Fruit fly (Drosophila melanogaster) whole organism, embryonic: ENCODE measurements around the gene Cep290.
A peak's percentile ranks its signal among the peaks of the same experiment; 100 is the strongest.

Experiments used
- CG10565 ChIP-seq: fragments of 200-800 bp; sonication (Bioruptor generic); optimal IDR thresholded peaks from 3 replicates; lab custom pipeline; 2016; ENCODE audit warnings: missing biosample characterization, mild to moderate bottlenecking, missing genetic modification characterization
- CG11456 ChIP-seq: fragments of 200-800 bp; sonication (Bioruptor generic); IDR thresholded peaks from 3 replicates; pipeline ENCODE4 v1.3.6; 2022; ENCODE audit warnings: missing biosample characterization, missing genetic modification characterization
- CG12942 ChIP-seq: fragments of 200-800 bp; sonication (Bioruptor generic); optimal IDR thresholded peaks from 3 replicates; lab custom pipeline; 2016; ENCODE audit warnings: missing biosample characterization, missing genetic modification characterization
- CG14441 ChIP-seq: fragments of 200-800 bp; sonication (Bioruptor generic); IDR thresholded peaks from 2 replicates; pipeline ENCODE4 v1.3.6; 2022; ENCODE audit warnings: missing biosample characterization, missing genetic modification characterization
- CG14667 ChIP-seq: fragments of 200-800 bp; sonication (Bioruptor generic); IDR thresholded peaks from 2 replicates; pipeline ENCODE4 v1.3.6; 2022; ENCODE audit warnings: missing biosample characterization, missing genetic modification characterization
- CG15269 ChIP-seq: fragments of 200-800 bp; sonication (Bioruptor generic); optimal IDR thresholded peaks from 2 replicates; lab custom pipeline; 2018; ENCODE audit warnings: missing biosample characterization, mild to moderate bottlenecking, missing genetic modification characterization, moderate library complexity
- CG1647 ChIP-seq: fragments of 200-800 bp; sonication (Bioruptor generic); optimal IDR thresholded peaks from 3 replicates; lab custom pipeline; 2016; ENCODE audit warnings: missing biosample characterization, missing genetic modification characterization
- CG18619 ChIP-seq: fragments of 200-800 bp; sonication (Bioruptor generic); optimal IDR thresholded peaks from 3 replicates; lab custom pipeline; 2017; ENCODE audit warnings: missing biosample characterization, mild to moderate bottlenecking, missing genetic modification characterization
- CG2129 ChIP-seq: fragments of 200-800 bp; sonication (Bioruptor generic); IDR thresholded peaks from 2 replicates; pipeline ENCODE4 v1.3.6; 2022; ENCODE audit warnings: missing biosample characterization, missing genetic modification characterization; ENCODE audit not compliant: partially characterized antibody
- CG2199 ChIP-seq: fragments of 200-800 bp; sonication (Bioruptor generic); IDR thresholded peaks from 3 replicates; pipeline ENCODE4 v1.3.6; 2022; ENCODE audit warnings: missing biosample characterization, missing genetic modification characterization
- CG2678 ChIP-seq: fragments of 200-800 bp; sonication (Bioruptor generic); optimal IDR thresholded peaks from 3 replicates; lab custom pipeline; 2019; ENCODE audit warnings: missing biosample characterization, mild to moderate bottlenecking, missing genetic modification characterization, moderate library complexity
- CG32767 ChIP-seq: fragments of 200-800 bp; sonication (Bioruptor generic); IDR thresholded peaks from 2 replicates; pipeline ENCODE4 v1.3.6; 2022; ENCODE audit warnings: missing biosample characterization, missing genetic modification characterization
- CG32772 ChIP-seq: fragments of 200-800 bp; sonication (Bioruptor generic); IDR thresholded peaks from 2 replicates; pipeline ENCODE4 v1.3.6; 2022; ENCODE audit warnings: missing biosample characterization, missing genetic modification characterization
- CG34376 ChIP-seq: fragments of 200-800 bp; sonication (Bioruptor generic); optimal IDR thresholded peaks from 2 replicates; lab custom pipeline; 2018; ENCODE audit warnings: missing biosample characterization, mild to moderate bottlenecking, missing genetic modification characterization
- CG42726 ChIP-seq: fragments of 200-800 bp; sonication (Bioruptor generic); IDR thresholded peaks from 2 replicates; pipeline ENCODE4 v1.3.6; 2022; ENCODE audit warnings: missing biosample characterization, missing genetic modification characterization; ENCODE audit not compliant: partially characterized antibody
- CG4360 ChIP-seq: fragments of 200-800 bp; sonication (Bioruptor generic); IDR thresholded peaks from 2 replicates; pipeline ENCODE4 v1.3.6; 2022; ENCODE audit warnings: missing biosample characterization, missing genetic modification characterization
- CG6683 ChIP-seq: fragments of 200-800 bp; sonication (Bioruptor generic); optimal IDR thresholded peaks from 2 replicates; lab custom pipeline; 2017; ENCODE audit warnings: missing biosample characterization, mild to moderate bottlenecking, missing genetic modification characterization, missing genetic modification reagents
- CG6689 ChIP-seq: fragments of 200-800 bp; sonication (Bioruptor generic); IDR thresholded peaks from 2 replicates; pipeline ENCODE4 v1.3.6; 2022; ENCODE audit warnings: missing biosample characterization, missing genetic modification characterization
- CG7745 ChIP-seq: fragments of 200-800 bp; sonication (Bioruptor generic); optimal IDR thresholded peaks from 2 replicates; lab custom pipeline; 2018; ENCODE audit warnings: missing biosample characterization, mild to moderate bottlenecking, missing genetic modification characterization, moderate library complexity
- CG8290 ChIP-seq, 3 experiments: fragments of 200-800 bp; sonication (Bioruptor generic); optimal IDR thresholded peaks; 2 replicates each; lab custom pipeline; 2016 to 2019; ENCODE audit warnings: missing biosample characterization in 3 of 3, missing genetic modification characterization in 3 of 3, mild to moderate bottlenecking in 2 of 3, moderate library complexity in 1 of 3
- CG9876 ChIP-seq: fragments of 200-800 bp; sonication (Bioruptor generic); optimal IDR thresholded peaks from 2 replicates; lab custom pipeline; 2016; ENCODE audit warnings: missing biosample characterization, missing genetic modification characterization
- D19A ChIP-seq: fragments of 200-800 bp; optimal IDR thresholded peaks from 3 replicates; lab custom pipeline; 2019; ENCODE audit warnings: missing biosample characterization, mild to moderate bottlenecking, missing genetic modification characterization, moderate library complexity
- Ets65A ChIP-seq: fragments of 200-800 bp; sonication (Bioruptor generic); peaks from one replicate; lab custom pipeline; 2016; ENCODE audit warnings: missing biosample characterization, missing genetic modification characterization
- Ets97D ChIP-seq: fragments of 200-800 bp; sonication (Bioruptor generic); optimal IDR thresholded peaks from 3 replicates; lab custom pipeline; 2016; ENCODE audit warnings: missing biosample characterization, missing genetic modification characterization
- GATAe ChIP-seq: fragments of 200-800 bp; sonication (Bioruptor generic); conservative IDR thresholded peaks from 2 replicates; pipeline ENCODE4 v1.3.6; 2022; ENCODE audit warnings: missing biosample characterization, missing genetic modification characterization
- HLH54F ChIP-seq: fragments of 200-800 bp; sonication (Bioruptor generic); optimal IDR thresholded peaks from 3 replicates; lab custom pipeline; 2016; ENCODE audit warnings: missing biosample characterization, missing genetic modification characterization
- Hey ChIP-seq: fragments of 200-800 bp; sonication (Bioruptor generic); optimal IDR thresholded peaks from 3 replicates; lab custom pipeline; 2018; ENCODE audit warnings: missing biosample characterization, mild to moderate bottlenecking, missing genetic modification characterization
- Mad ChIP-seq: fragments of 200-800 bp; sonication (Bioruptor generic); optimal IDR thresholded peaks from 2 replicates; lab custom pipeline; 2016; ENCODE audit warnings: missing biosample characterization, missing genetic modification characterization
- Max ChIP-seq: fragments of 200-800 bp; sonication (Bioruptor generic); optimal IDR thresholded peaks from 2 replicates; lab custom pipeline; 2016; ENCODE audit warnings: missing biosample characterization, mild to moderate bottlenecking, missing genetic modification characterization
- Mrtf ChIP-seq: fragments of 200-800 bp; sonication (Bioruptor generic); IDR thresholded peaks from 3 replicates; pipeline ENCODE4 v1.3.6; 2022; ENCODE audit warnings: missing biosample characterization, missing genetic modification characterization
- NC2α ChIP-seq: fragments of 200-800 bp; sonication (Bioruptor generic); optimal IDR thresholded peaks from 2 replicates; lab custom pipeline; 2016; ENCODE audit warnings: missing biosample characterization, missing genetic modification characterization
- Nf-YB ChIP-seq: fragments of 200-800 bp; sonication (Bioruptor generic); optimal IDR thresholded peaks from 3 replicates; lab custom pipeline; 2019; ENCODE audit warnings: missing biosample characterization, mild to moderate bottlenecking, missing genetic modification characterization, moderate library complexity
- Oli ChIP-seq: fragments of 200-800 bp; sonication (Bioruptor generic); optimal IDR thresholded peaks from 2 replicates; lab custom pipeline; 2018; ENCODE audit warnings: missing biosample characterization, mild to moderate bottlenecking, missing genetic modification characterization, moderate library complexity
- Poxn ChIP-seq: fragments of 200-800 bp; sonication (Bioruptor generic); IDR thresholded peaks from 2 replicates; pipeline ENCODE4 v1.3.6; 2022; ENCODE audit warnings: missing biosample characterization, missing genetic modification characterization
- Ptx1 ChIP-seq: fragments of 200-800 bp; sonication (Bioruptor generic); IDR thresholded peaks from 2 replicates; pipeline ENCODE4 v1.3.6; 2022; ENCODE audit warnings: missing biosample characterization, missing genetic modification characterization
- Ravus ChIP-seq: fragments of 200-800 bp; sonication (Bioruptor generic); IDR thresholded peaks from 2 replicates; pipeline ENCODE4 v1.3.6; 2022; ENCODE audit warnings: missing biosample characterization, missing genetic modification characterization
- TFAM ChIP-seq: fragments of 200-800 bp; sonication (Bioruptor generic); optimal IDR thresholded peaks from 2 replicates; lab custom pipeline; 2017; ENCODE audit warnings: missing biosample characterization, missing genetic modification characterization, inconsistent platforms
- ab ChIP-seq: fragments of 200-800 bp; sonication (Bioruptor generic); optimal IDR thresholded peaks from 2 replicates; lab custom pipeline; 2016; ENCODE audit warnings: missing biosample characterization, missing genetic modification characterization
- caup ChIP-seq: fragments of 200-800 bp; sonication (Bioruptor generic); optimal IDR thresholded peaks from 3 replicates; lab custom pipeline; 2017; ENCODE audit warnings: missing biosample characterization, mild to moderate bottlenecking, missing genetic modification characterization, moderate library complexity; ENCODE audit not compliant: severe bottlenecking
- ci ChIP-seq: fragments of 200-800 bp; sonication (Bioruptor generic); IDR thresholded peaks from 3 replicates; pipeline ENCODE4 v1.3.6; 2022; ENCODE audit warnings: missing biosample characterization, missing genetic modification characterization
- danr ChIP-seq: fragments of 200-800 bp; sonication (Bioruptor generic); IDR thresholded peaks from 2 replicates; pipeline ENCODE4 v1.3.6; 2022; ENCODE audit warnings: missing biosample characterization, missing genetic modification characterization
- fu2 ChIP-seq: fragments of 200-800 bp; sonication (Bioruptor generic); optimal IDR thresholded peaks from 2 replicates; lab custom pipeline; 2016; ENCODE audit warnings: missing biosample characterization, missing genetic modification characterization
- gce ChIP-seq: fragments of 200-800 bp; sonication (Bioruptor generic); IDR thresholded peaks from 3 replicates; pipeline ENCODE4 v1.3.6; 2022; ENCODE audit warnings: missing biosample characterization, missing genetic modification characterization
- ham ChIP-seq: fragments of 200-800 bp; sonication (Bioruptor generic); IDR thresholded peaks from 2 replicates; pipeline ENCODE4 v1.3.6; 2022; ENCODE audit warnings: missing biosample characterization, missing genetic modification characterization
- lab ChIP-seq: fragments of 200-800 bp; sonication (Bioruptor generic); optimal IDR thresholded peaks from 3 replicates; lab custom pipeline; 2017; ENCODE audit warnings: missing biosample characterization, missing genetic modification characterization, mild to moderate bottlenecking, moderate library complexity, missing genetic modification reagents
- pros ChIP-seq: fragments of 200-800 bp; sonication (Bioruptor generic); optimal IDR thresholded peaks from 3 replicates; lab custom pipeline; 2019; ENCODE audit warnings: missing biosample characterization, mild to moderate bottlenecking, missing genetic modification characterization, moderate library complexity
- ro ChIP-seq: fragments of 200-800 bp; sonication (Bioruptor generic); IDR thresholded peaks from 2 replicates; pipeline ENCODE4 v1.3.6; 2022; ENCODE audit warnings: missing biosample characterization, missing genetic modification characterization
- seq ChIP-seq: fragments of 200-800 bp; sonication (Bioruptor generic); IDR thresholded peaks from 2 replicates; pipeline ENCODE4 v1.3.6; 2022; ENCODE audit warnings: missing biosample characterization, missing genetic modification characterization
- sisA ChIP-seq: fragments of 200-800 bp; sonication (Bioruptor generic); IDR thresholded peaks from 2 replicates; pipeline ENCODE4 v1.3.6; 2022; ENCODE audit warnings: missing biosample characterization, missing genetic modification characterization
- twi ChIP-seq: fragments of 200-800 bp; optimal IDR thresholded peaks from 2 replicates; lab custom pipeline; 2019; ENCODE audit warnings: missing biosample characterization, mild to moderate bottlenecking, missing genetic modification characterization, moderate library complexity

Gene Cep290

DNA sequence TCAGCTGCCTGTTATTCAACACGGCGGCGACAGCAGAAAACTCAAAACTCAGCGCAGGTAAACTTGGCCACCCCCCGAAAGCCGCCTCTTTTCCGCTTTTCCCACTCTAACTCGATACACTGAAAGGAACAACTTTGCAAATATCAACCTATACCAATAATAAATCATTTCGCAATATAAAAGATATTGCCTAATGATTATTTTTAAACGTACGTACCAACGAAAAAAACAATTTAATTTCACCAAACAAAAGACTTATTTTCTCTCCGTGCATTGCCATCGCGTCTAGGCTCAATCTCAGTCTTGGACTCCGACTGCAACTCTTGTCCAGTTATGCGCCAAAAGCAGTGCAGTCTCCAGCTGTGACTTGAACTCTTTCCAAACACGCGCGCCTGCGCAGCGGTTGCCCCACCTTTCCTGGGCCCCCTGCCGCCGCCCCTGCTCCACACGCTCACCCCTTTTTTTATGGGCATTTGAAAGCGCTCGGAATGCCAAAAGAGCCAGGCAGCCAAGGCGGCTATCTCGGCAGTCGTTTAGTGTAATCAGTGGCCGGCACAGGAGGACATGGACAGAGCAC, 38.0 kb upstream of the Cep290 start (continued):
- TF ChIP-seq CG42726 = no peak
- TF ChIP-seq danr (GFP tag; lab: Robert Waterston, UW) = peak; percentile 19; the same call in 1 of the 2 replicates
- peak; percentile 55 for TF ChIP-seq CG32772 (GFP tag; lab: Robert Waterston, UW)
- peak; percentile 23 for TF ChIP-seq CG15269
- no peak for TF ChIP-seq CG11456
- TF ChIP-seq NC2α (GFP tag; lab: Kevin White, UChicago) = peak; percentile 21
- TF ChIP-seq sisA = peak; percentile 60
- no peak for TF ChIP-seq CG10565
- peak; percentile 33 for TF ChIP-seq CG6683 (GFP tag; lab: Kevin White, UChicago)
- no peak for TF ChIP-seq Poxn (GFP tag; lab: Robert Waterston, UW)
- TF ChIP-seq gce (GFP tag; lab: Robert Waterston, UW) = peak; percentile 58; the same call in 1 of the 3 replicates
- peak; percentile 68 for TF ChIP-seq ci (GFP tag; lab: Robert Waterston, UW)
- peak; percentile 65 for TF ChIP-seq lab (GFP tag; lab: Kevin White, UChicago)
- TF ChIP-seq CG4360 = 0 out of 2 replicates have a peak, but pooled peaks have one; percentile 41
- 0 out of 2 replicates have a peak, but pooled peaks have one; percentile 13 for TF ChIP-seq CG14667 (GFP tag; lab: Robert Waterston, UW)
- peak; percentile 13 for TF ChIP-seq Ets65A (GFP tag; lab: Kevin White, UChicago)
- no peak for TF ChIP-seq CG34376 (GFP tag; lab: Kevin White, UChicago)
- TF ChIP-seq CG8290 (GFP tag; optimal IDR thresholded peaks at IDR 0.05; lab: Kevin White, UChicago) = peak; percentile 13
- TF ChIP-seq CG8290 (tag; optimal IDR thresholded peaks at IDR 0.05; lab: Kevin White, UChicago) = no peak
- no peak for TF ChIP-seq GATAe (GFP tag; lab: Robert Waterston, UW)
- TF ChIP-seq Ravus (GFP tag; lab: Robert Waterston, UW) = no peak
- no peak for TF ChIP-seq CG1647 (GFP tag; lab: Kevin White, UChicago)
- TF ChIP-seq Hey = no peak
- peak; percentile 68 for TF ChIP-seq CG6689 (GFP tag; lab: Robert Waterston, UW)
- TF ChIP-seq caup = peak; percentile 25
- TF ChIP-seq CG9876 = no peak
- TF ChIP-seq Nf-YB = peak; percentile 12
- no peak for TF ChIP-seq ro
- peak; percentile 69 for TF ChIP-seq CG2678 (tag; lab: Kevin White, UChicago)
- TF ChIP-seq TFAM (GFP tag; lab: Kevin White, UChicago) = no peak
- TF ChIP-seq Max (GFP tag; lab: Kevin White, UChicago) = no peak
- TF ChIP-seq twi (tag; lab: Kevin White, UChicago) = no peak
- no peak for TF ChIP-seq ab (GFP tag; lab: Kevin White, UChicago)
- TF ChIP-seq CG18619 (GFP tag; lab: Kevin White, UChicago) = no peak
- TF ChIP-seq fu2 (GFP tag; lab: Kevin White, UChicago) = peak; percentile 11
- no peak; the same call in 2 of the 3 replicates for TF ChIP-seq Mrtf (GFP tag; lab: Robert Waterston, UW)
- TF ChIP-seq seq = 0 out of 2 replicates have a peak, but pooled peaks have one; percentile 33
- no peak for TF ChIP-seq Mad (GFP tag; lab: Kevin White, UChicago)
- peak; percentile 56 for TF ChIP-seq Oli
- TF ChIP-seq CG2199 = 0 out of 3 replicates have a peak, but pooled peaks have one; percentile 61
- TF ChIP-seq CG7745 (tag; lab: Kevin White, UChicago) = no peak
- TF ChIP-seq CG12942 (GFP tag; lab: Kevin White, UChicago) = peak; percentile 37
- no peak for TF ChIP-seq CG2129 (GFP tag; lab: Robert Waterston, UW)
- TF ChIP-seq D19A = peak; percentile 50
- TF ChIP-seq pros (GFP tag; lab: Kevin White, UChicago) = no peak
- no peak for TF ChIP-seq ham (GFP tag; lab: Robert Waterston, UW)
- TF ChIP-seq Ets97D (GFP tag; lab: Kevin White, UChicago) = no peak
- no peak for TF ChIP-seq CG14441 (GFP tag; lab: Robert Waterston, UW)
- TF ChIP-seq HLH54F (GFP tag; lab: Kevin White, UChicago) = no peak
- no peak for TF ChIP-seq CG32767
- TF ChIP-seq Ptx1 (GFP tag; lab: Robert Waterston, UW) = peak; percentile 61
